Worm (Caenorhabditis elegans) whole organism, mixed stage, embryonic: ENCODE results near the gene Y51B9A.7.

ENCODE experiments used
- bed-3 ChIP-seq: fragments of 200-800 bp; sonication (Bioruptor generic); optimal IDR thresholded peaks from 3 replicates; lab custom pipeline; 2018; ENCODE audit warnings: mild to moderate bottlenecking, missing genetic modification characterization, moderate library complexity, missing compliant biosample characterization
- ces-1 ChIP-seq: fragments of 150-350 bp; optimal IDR thresholded peaks from 2 replicates; lab custom pipeline; 2014; ENCODE audit warnings: missing biosample characterization, missing genetic modification reagents, missing genetic modification characterization
- elt-1 ChIP-seq: sonication (generic microtip); optimal IDR thresholded peaks from 2 replicates; lab custom pipeline; 2017; ENCODE audit warnings: missing genetic modification characterization, mild to moderate bottlenecking, missing compliant biosample characterization, antibody characterized with exemption, moderate library complexity, borderline replicate concordance; ENCODE audit not compliant: insufficient read depth
- elt-3 ChIP-seq: fragments of 150-350 bp; optimal IDR thresholded peaks from 2 replicates; lab custom pipeline; 2014; ENCODE audit warnings: missing biosample characterization, missing genetic modification characterization
- flh-1 ChIP-seq: fragments of 200-800 bp; sonication (Bioruptor generic); optimal IDR thresholded peaks from 2 replicates; lab custom pipeline; 2018; ENCODE audit warnings: mild to moderate bottlenecking, missing genetic modification characterization, moderate library complexity, missing compliant biosample characterization
- lsy-2 ChIP-seq: fragments of 150-350 bp; optimal IDR thresholded peaks from 2 replicates; lab custom pipeline; 2014; ENCODE audit warnings: missing biosample characterization, missing genetic modification characterization
- nhr-2 ChIP-seq: fragments of 150-350 bp; optimal IDR thresholded peaks from 2 replicates; lab custom pipeline; 2014; ENCODE audit warnings: missing biosample characterization, missing genetic modification characterization
- nhr-237 ChIP-seq: fragments of 150-350 bp; optimal IDR thresholded peaks from 2 replicates; lab custom pipeline; 2014; ENCODE audit warnings: missing biosample characterization, missing genetic modification characterization
- sem-2 ChIP-seq: fragments of 200-800 bp; sonication (Bioruptor generic); optimal IDR thresholded peaks from 2 replicates; lab custom pipeline; 2018; ENCODE audit warnings: mild to moderate bottlenecking, missing genetic modification characterization, missing compliant biosample characterization
- snpc-4 ChIP-seq: fragments of 150-350 bp; optimal IDR thresholded peaks from 2 replicates; lab custom pipeline; 2014; ENCODE audit warnings: missing biosample characterization, missing genetic modification characterization
- tbx-8 ChIP-seq: fragments of 200-800 bp; sonication (Bioruptor generic); optimal IDR thresholded peaks from 2 replicates; lab custom pipeline; 2018; ENCODE audit warnings: mild to moderate bottlenecking, missing genetic modification characterization, moderate library complexity, missing compliant biosample characterization
- unc-39 ChIP-seq: fragments of 150-350 bp; optimal IDR thresholded peaks from 2 replicates; lab custom pipeline; 2014; ENCODE audit warnings: missing biosample characterization, missing genetic modification characterization
- unc-62 ChIP-seq: fragments of 150-350 bp; optimal IDR thresholded peaks from 2 replicates; lab custom pipeline; 2014; ENCODE audit warnings: missing biosample characterization, missing genetic modification reagents, missing genetic modification characterization

- TF ChIP-seq nhr-2 (tag; lab: Kevin White, UChicago) (no peak), unc-39 (tag; lab: Kevin White, UChicago) (no peak), unc-62 (no peak), tbx-8 (GFP tag; lab: Kevin White, UChicago) (no peak), lsy-2 (tag; lab: Kevin White, UChicago) (no peak), elt-1 (no peak), elt-3 (tag; lab: Kevin White, UChicago) (no peak), snpc-4 (no peak), ces-1 (GFP tag; lab: Kevin White, UChicago) (no peak), nhr-237 (tag; lab: Kevin White, UChicago) (no peak), sem-2 (GFP tag; lab: Kevin White, UChicago) (no peak), flh-1 (GFP tag; lab: Kevin White, UChicago) (no peak), bed-3 (GFP tag; lab: Kevin White, UChicago) (no peak)
These were observed 39.0 kb downstream of the Y51B9A.7 start for ce11 chrII:9438853-9439252.
